Worm (Caenorhabditis elegans) whole organism, early embryonic: ENCODE results near the gene nspa-8.
A peak's percentile ranks its signal among the peaks of the same experiment; 100 is the strongest.
"Not testable (repeated sequence)": the region's sequence is repeated elsewhere in the genome, so short reads cannot be mapped to it uniquely, and the experiment has no call there.

ENCODE experiments used
- B0310.2 ChIP-seq: sonication (generic microtip); optimal IDR thresholded peaks from 2 replicates; lab custom pipeline; 2016; ENCODE audit warnings: mild to moderate bottlenecking, missing genetic modification characterization, missing compliant biosample characterization
- F13C5.2 ChIP-seq: sonication (generic microtip); optimal IDR thresholded peaks from 2 replicates; lab custom pipeline; 2017; ENCODE audit warnings: mild to moderate bottlenecking, missing genetic modification characterization, inconsistent platforms, missing compliant biosample characterization
- aly-1 ChIP-seq: sonication (generic microtip); optimal IDR thresholded peaks from 2 replicates; lab custom pipeline; 2016; ENCODE audit warnings: missing genetic modification characterization, missing compliant biosample characterization
- ama-1 ChIP-seq: fragments of 150-350 bp; optimal IDR thresholded peaks from 2 replicates; lab custom pipeline; 2014
- ceh-13 ChIP-seq: fragments of 200-800 bp; sonication (Bioruptor generic); optimal IDR thresholded peaks from 2 replicates; lab custom pipeline; 2018; ENCODE audit warnings: mild to moderate bottlenecking, missing genetic modification characterization, missing compliant biosample characterization
- ceh-36 ChIP-seq: sonication (generic microtip); optimal IDR thresholded peaks from 2 replicates; lab custom pipeline; 2016; ENCODE audit warnings: missing genetic modification characterization, inconsistent platforms, missing compliant biosample characterization
- ets-7 ChIP-seq: sonication (generic microtip); optimal IDR thresholded peaks from 2 replicates; lab custom pipeline; 2016; ENCODE audit warnings: missing genotype, missing genetic modification characterization, missing compliant biosample characterization
- flt-1 ChIP-seq: fragments of 200-800 bp; sonication (Bioruptor generic); IDR thresholded peaks from 2 replicates; pipeline ENCODE4 v1.3.6; 2022; ENCODE audit warnings: missing genetic modification characterization, missing compliant biosample characterization
- hmbx-1 ChIP-seq: sonication (generic microtip); optimal IDR thresholded peaks from 2 replicates; lab custom pipeline; 2016; ENCODE audit warnings: mild to moderate bottlenecking, missing genetic modification characterization, missing compliant biosample characterization
- hmg-4 ChIP-seq: fragments of 200-800 bp; sonication (Bioruptor generic); optimal IDR thresholded peaks from 2 replicates; lab custom pipeline; 2018; ENCODE audit warnings: mild to moderate bottlenecking, missing genetic modification characterization, missing compliant biosample characterization
- hnd-1 ChIP-seq: sonication (generic microtip); optimal IDR thresholded peaks from 2 replicates; lab custom pipeline; 2016; ENCODE audit warnings: missing genetic modification characterization, missing compliant biosample characterization
- pes-1 ChIP-seq: fragments of 200-800 bp; sonication (Bioruptor generic); IDR thresholded peaks from 2 replicates; pipeline ENCODE4 v1.3.6; 2022; ENCODE audit warnings: missing genetic modification reagents, missing genetic modification characterization, missing compliant biosample characterization
- scrt-1 ChIP-seq: fragments of 200-800 bp; sonication (Bioruptor generic); IDR thresholded peaks from 2 replicates; pipeline ENCODE4 v1.3.6; 2022; ENCODE audit warnings: missing genetic modification characterization, missing compliant biosample characterization
- sea-1 ChIP-seq: fragments of 200-800 bp; sonication (Bioruptor generic); conservative IDR thresholded peaks from 2 replicates; pipeline ENCODE4 v1.3.6; 2022; ENCODE audit warnings: missing genetic modification characterization, missing compliant biosample characterization
- tbx-11 ChIP-seq: fragments of 200-800 bp; sonication (Bioruptor generic); IDR thresholded peaks from 2 replicates; pipeline ENCODE4 v1.3.6; 2022; ENCODE audit warnings: missing genetic modification characterization, missing compliant biosample characterization
- tbx-37 ChIP-seq: fragments of 200-800 bp; sonication (Bioruptor generic); conservative IDR thresholded peaks from 2 replicates; pipeline ENCODE4 v1.3.6; 2022; ENCODE audit warnings: missing genetic modification reagents, missing genetic modification characterization, missing compliant biosample characterization
- tra-4 ChIP-seq: sonication (generic microtip); optimal IDR thresholded peaks from 2 replicates; lab custom pipeline; 2017; ENCODE audit warnings: missing genetic modification characterization, missing compliant biosample characterization

The nspa-8 gene

DNA sequence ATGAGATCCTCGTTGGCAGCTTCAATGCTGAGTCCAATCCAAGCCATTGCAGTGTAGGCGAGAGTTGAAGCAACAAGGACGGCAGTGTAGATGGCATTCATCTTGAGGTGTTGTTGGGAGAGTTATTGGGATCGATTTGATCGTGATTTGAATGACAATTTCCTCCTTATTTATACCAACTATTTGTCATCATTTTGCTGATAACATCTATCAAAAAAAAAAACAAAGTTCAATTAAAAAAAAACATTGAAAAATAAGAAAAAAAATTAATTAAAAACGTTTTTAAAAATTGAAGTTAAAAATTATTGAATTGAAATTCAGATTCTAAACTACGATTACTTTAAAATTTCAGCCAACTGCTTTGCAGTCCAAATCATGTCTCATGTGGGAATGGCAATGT, at the start of gene nspa-8:
Gene nspa-8 (minus strand): TSS at position 101 of the 400 bp plus-strand sequence.
- TF ChIP-seq tbx-11 (GFP tag; lab: Robert Waterston, UW); sea-1 (GFP tag; lab: Robert Waterston, UW); hmbx-1: not testable (repeated sequence)

DNA sequence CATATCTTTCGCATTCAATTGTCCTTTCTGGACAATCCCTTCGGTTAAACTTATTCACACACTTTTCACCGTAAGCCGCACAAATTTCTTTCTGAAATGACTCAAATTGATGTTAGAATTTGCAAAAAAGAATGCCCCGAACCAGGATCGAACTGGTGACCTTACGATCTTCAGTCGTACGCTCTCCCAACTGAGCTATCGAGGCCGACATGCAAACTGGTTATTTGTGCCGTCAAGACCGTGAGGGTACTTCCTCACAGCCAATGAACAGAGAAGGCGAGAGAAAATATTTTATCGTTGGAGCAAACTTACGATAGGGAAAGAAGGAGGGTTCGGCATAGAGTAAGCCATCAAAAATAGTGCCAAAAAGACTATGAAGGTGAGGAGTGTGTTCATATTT, 49.4 kb upstream of the nspa-8 start:
- TF ChIP-seq F13C5.2 (tag; lab: Kevin White, UChicago), result peak; percentile 44
- TF ChIP-seq B0310.2 (tag; lab: Kevin White, UChicago), result peak; percentile 72
- TF ChIP-seq ets-7, result no peak
- TF ChIP-seq hnd-1 (tag; lab: Kevin White, UChicago), result no peak
- TF ChIP-seq flt-1 (GFP tag; lab: Robert Waterston, UW), result peak; percentile 73
- TF ChIP-seq tbx-11 (GFP tag; lab: Robert Waterston, UW), result peak; percentile 45; the same call in 1 of the 2 replicates
- TF ChIP-seq tra-4 (tag; lab: Kevin White, UChicago), result no peak
- peak; percentile 53 for TF ChIP-seq ceh-36 (tag; lab: Kevin White, UChicago)
- peak; percentile 83 for TF ChIP-seq pes-1 (GFP tag; lab: Robert Waterston, UW)
- peak; percentile 30 for TF ChIP-seq ceh-13
- TF ChIP-seq tbx-37 (GFP tag; lab: Robert Waterston, UW), result peak; percentile 49; the same call in 1 of the 2 replicates
- peak; percentile 41 for TF ChIP-seq hmg-4 (GFP tag; lab: Kevin White, UChicago)
- peak; percentile 74 for TF ChIP-seq scrt-1

DNA sequence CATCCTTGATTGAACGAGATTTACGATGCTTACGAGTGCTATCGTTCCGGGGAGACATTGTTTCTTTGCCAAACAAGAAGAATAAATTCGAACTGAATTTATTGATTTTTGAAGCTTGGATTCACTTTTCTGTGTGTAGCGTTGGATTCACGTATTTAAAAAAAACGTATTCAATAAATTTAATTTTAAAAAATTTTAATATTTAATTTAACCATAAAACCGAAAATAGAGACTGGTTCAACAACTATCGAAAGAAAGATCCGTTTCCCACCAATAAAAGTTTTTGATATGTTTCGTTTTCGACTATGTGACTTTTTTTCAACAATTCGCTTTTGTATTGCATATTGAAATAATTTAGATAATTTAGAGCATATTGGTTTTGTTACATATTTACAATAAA, 48.5 kb upstream of the nspa-8 start, which contains the start of gene ZC412.5:
Gene ZC412.5 (minus strand): TSS at position 101 of the 400 bp plus-strand sequence.
- no peak for TF ChIP-seq pes-1 (GFP tag; lab: Robert Waterston, UW)
- no peak for TF ChIP-seq B0310.2 (tag; lab: Kevin White, UChicago)
- TF ChIP-seq tra-4 (tag; lab: Kevin White, UChicago), result no peak
- TF ChIP-seq flt-1 (GFP tag; lab: Robert Waterston, UW), result no peak
- no peak for TF ChIP-seq tbx-11 (GFP tag; lab: Robert Waterston, UW)
- TF ChIP-seq ceh-36 (tag; lab: Kevin White, UChicago), result no peak
- no peak for TF ChIP-seq hmg-4 (GFP tag; lab: Kevin White, UChicago)

DNA sequence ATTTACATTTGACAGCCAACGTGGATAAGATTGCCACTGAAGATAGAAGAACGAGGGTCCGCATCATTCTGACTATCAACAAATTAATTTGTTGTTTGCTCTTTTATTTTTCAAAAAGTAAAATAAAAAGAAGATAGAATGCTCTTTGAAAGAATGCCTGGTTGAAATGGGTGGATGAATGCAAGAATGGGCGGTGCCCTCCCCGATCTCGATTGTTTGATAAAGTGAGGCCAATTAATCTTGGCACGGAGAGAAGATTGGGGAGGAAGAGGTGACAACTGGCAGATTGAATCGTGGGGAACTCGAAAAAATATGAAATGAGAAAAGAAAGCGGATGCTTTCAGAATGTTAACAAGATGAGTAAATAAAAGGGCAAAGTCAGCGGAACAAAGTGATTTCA, 44.5 kb upstream of the nspa-8 start, which contains the start of gene ZC412.3:
Gene ZC412.3 (minus strand): TSS at position 183 of the 400 bp plus-strand sequence.
- TF ChIP-seq sea-1 (GFP tag; lab: Robert Waterston, UW), result no peak
- TF ChIP-seq flt-1 (GFP tag; lab: Robert Waterston, UW), result no peak
- TF ChIP-seq scrt-1, result no peak
- TF ChIP-seq tbx-37 (GFP tag; lab: Robert Waterston, UW), result no peak
- TF ChIP-seq tbx-11 (GFP tag; lab: Robert Waterston, UW), result no peak
- TF ChIP-seq hmg-4 (GFP tag; lab: Kevin White, UChicago), result no peak
- no peak for TF ChIP-seq ama-1
- TF ChIP-seq ceh-13, result no peak
- TF ChIP-seq F13C5.2 (tag; lab: Kevin White, UChicago), result no peak

DNA sequence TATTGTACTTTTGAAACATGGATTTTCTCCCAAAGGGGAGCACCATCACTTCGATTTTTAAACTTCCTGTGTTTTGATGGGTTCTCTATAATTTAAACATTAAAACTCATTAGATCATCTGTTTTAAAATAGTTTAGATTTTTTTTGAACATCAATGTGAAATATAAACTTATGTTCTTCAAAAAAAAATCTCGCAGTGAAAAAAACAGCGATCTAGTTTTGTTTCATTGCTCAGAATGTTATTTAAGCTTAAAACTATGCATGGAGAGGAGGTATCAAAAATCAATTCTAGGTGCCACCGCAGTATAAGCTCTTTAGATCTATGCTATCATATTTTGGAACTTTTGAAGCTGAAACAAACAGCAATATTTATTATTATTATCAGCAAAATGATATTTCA, 41.3 kb upstream of the nspa-8 start, which contains the start of gene gcy-14:
Gene gcy-14 (minus strand): TSS at position 101 of the 400 bp plus-strand sequence.
- TF ChIP-seq ama-1 (no peak), ets-7 (no peak), flt-1 (GFP tag; lab: Robert Waterston, UW) (no peak)

DNA sequence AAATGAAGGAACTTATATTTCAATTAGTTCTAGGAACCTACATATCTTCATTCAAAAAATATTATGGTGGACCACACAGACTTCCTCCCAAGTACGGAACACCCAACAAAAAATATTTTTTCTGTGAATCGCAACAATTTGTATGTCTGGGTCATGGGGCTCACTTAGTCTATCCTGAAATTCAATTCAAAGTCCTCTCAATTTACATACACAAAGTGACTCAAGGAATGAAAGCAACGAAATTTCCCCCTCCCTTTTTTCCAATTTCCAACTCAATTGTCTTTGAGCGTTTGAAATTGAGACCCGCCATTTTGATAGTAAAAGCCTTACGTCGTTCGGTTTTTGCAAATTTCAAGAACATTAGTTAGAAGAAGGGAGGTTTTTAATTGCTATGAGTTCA, 32.5 kb upstream of the nspa-8 start:
- TF ChIP-seq sea-1 (GFP tag; lab: Robert Waterston, UW) (no peak), F13C5.2 (tag; lab: Kevin White, UChicago) (no peak), tra-4 (tag; lab: Kevin White, UChicago) (no peak), flt-1 (GFP tag; lab: Robert Waterston, UW) (no peak), hmg-4 (GFP tag; lab: Kevin White, UChicago) (no peak), tbx-37 (GFP tag; lab: Robert Waterston, UW) (no peak), pes-1 (GFP tag; lab: Robert Waterston, UW) (no peak), aly-1 (tag; lab: Kevin White, UChicago) (no peak), ets-7 (no peak), B0310.2 (tag; lab: Kevin White, UChicago) (no peak), hnd-1 (tag; lab: Kevin White, UChicago) (no peak), ceh-13 (no peak), ama-1 (no peak), hmbx-1 (no peak), tbx-11 (GFP tag; lab: Robert Waterston, UW) (no peak)

DNA sequence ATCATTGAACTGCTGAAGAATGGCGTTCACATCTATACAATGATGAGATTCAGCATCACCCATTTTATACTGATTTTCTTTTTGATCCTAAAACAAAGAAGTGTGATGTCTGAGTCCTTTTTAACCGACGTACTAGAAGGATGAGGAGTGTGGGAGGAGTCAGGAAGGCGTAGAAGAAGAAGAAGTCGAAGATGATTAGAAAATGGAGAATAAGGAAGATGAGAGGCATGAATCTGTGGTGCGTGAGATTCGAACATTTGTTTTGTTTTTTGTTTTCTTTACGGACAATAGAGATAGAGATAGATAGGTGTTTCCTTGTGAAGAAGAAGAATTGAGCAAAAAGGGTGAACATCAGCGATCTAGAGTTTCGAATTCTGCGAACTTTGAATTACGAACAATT, 31.7 kb upstream of the nspa-8 start, which contains the start of gene npr-13:
Gene npr-13 (minus strand): TSS at position 101 of the 400 bp plus-strand sequence.
- no peak for TF ChIP-seq ama-1
- TF ChIP-seq hnd-1 (tag; lab: Kevin White, UChicago), result no peak
- TF ChIP-seq ceh-13, result no peak
- TF ChIP-seq tra-4 (tag; lab: Kevin White, UChicago), result no peak
- TF ChIP-seq ceh-36 (tag; lab: Kevin White, UChicago), result no peak
- TF ChIP-seq hmg-4 (GFP tag; lab: Kevin White, UChicago), result no peak
- TF ChIP-seq tbx-37 (GFP tag; lab: Robert Waterston, UW), result no peak
- TF ChIP-seq B0310.2 (tag; lab: Kevin White, UChicago), result no peak
- no peak for TF ChIP-seq hmbx-1
- TF ChIP-seq scrt-1, result no peak

DNA sequence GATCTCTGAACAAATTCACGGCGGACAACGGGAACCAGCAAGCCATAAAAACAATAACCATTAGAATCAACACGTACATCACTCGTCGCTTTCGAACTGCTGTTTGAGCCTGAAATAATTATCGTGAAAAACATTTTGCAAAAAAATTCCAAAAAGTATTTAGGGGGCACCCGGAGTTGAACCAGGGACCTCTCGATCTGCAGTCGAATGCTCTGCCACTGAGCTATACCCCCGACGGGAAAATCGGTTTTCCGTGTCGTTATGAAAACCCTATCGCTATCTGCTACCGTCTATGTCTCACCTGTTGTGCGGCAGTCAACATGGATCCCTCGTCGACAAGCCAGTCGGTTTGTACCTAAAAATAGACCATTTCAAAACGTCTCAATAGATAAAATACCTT, 28.8 kb upstream of the nspa-8 start:
- TF ChIP-seq ceh-13 (peak; percentile 62), hnd-1 (tag; lab: Kevin White, UChicago) (peak; percentile 32), sea-1 (GFP tag; lab: Robert Waterston, UW) (peak; percentile 72), tbx-11 (GFP tag; lab: Robert Waterston, UW) (peak; percentile 72), ets-7 (no peak), aly-1 (tag; lab: Kevin White, UChicago) (peak; percentile 24), flt-1 (GFP tag; lab: Robert Waterston, UW) (peak; percentile 86), ama-1 (no peak), hmbx-1 (peak; percentile 39), tra-4 (tag; lab: Kevin White, UChicago) (peak; percentile 27), hmg-4 (GFP tag; lab: Kevin White, UChicago) (peak; percentile 72), B0310.2 (tag; lab: Kevin White, UChicago) (peak; percentile 38), pes-1 (GFP tag; lab: Robert Waterston, UW) (peak; percentile 86), ceh-36 (tag; lab: Kevin White, UChicago) (peak; percentile 65), F13C5.2 (tag; lab: Kevin White, UChicago) (peak; percentile 56), tbx-37 (GFP tag; lab: Robert Waterston, UW) (peak; percentile 56), scrt-1 (peak; percentile 87)
